Fruit fly (Drosophila melanogaster): ENCODE results near the gene CG5885.

CG5885 gene

DNA sequence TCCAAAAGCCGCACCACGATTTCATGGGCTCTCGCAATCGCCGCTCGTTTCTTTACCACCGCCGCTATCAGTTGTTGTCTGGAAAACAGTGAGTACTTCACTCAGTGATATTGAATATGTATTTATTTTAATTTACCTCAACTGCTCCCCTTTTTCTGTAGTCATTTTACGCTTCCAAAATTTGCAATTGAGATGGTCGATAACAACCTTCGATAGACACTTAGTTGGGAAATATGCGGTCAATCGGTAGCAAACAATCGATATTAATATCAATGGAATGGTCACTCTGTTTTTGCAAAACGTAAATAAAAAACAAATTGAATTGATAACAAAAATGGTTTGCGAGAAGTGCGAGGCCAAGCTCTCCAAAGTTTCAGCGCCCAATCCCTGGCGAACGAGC lies 27.6 kb downstream of the CG5885 start, which contains the start of the genes CG34183 and CG4537:
Gene CG34183 (minus strand): TSS at position 197 of the 400 bp plus-strand sequence.
Gene CG4537 (plus strand): TSS at position 310 of the 400 bp plus-strand sequence.
- TF ChIP-seq CG8478 (optimal IDR thresholded peaks at IDR 0.05) (no peak), usp (GFP tag; optimal IDR thresholded peaks at IDR 0.05) (no peak), Dll (optimal IDR thresholded peaks at IDR 0.05) (no peak), pan (optimal IDR thresholded peaks at IDR 0.05) (no peak), psq (optimal IDR thresholded peaks at IDR 0.05) (no peak), EcR (GFP tag; optimal IDR thresholded peaks at IDR 0.05) (no peak)

DNA sequence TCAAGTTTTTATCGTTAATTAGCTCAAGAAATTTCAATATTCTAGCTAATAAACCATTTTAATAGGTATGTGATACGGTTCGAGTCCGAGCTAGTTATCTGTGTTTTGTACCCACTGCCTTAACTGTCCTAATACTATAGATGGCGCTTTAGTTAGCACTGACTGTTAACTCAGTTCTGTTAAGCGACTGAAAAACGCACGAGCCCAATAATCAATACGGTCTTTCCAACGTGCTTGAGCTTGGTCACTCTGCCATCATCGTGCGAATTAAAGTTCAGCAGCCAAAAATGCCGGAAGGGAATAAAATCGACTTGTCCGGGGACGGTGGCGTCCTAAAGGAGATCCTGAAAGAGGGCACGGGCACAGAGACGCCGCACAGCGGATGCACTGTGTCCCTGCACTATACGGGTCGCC lies 30.3 kb downstream of the CG5885 start, which contains the start of gene Fkbp59:
Gene Fkbp59 (plus strand): TSS at position 150 of the 414 bp plus-strand sequence.
- TF ChIP-seq pan (optimal IDR thresholded peaks at IDR 0.05): no peak
- no peak for TF ChIP-seq usp (GFP tag; optimal IDR thresholded peaks at IDR 0.05)
- no peak for TF ChIP-seq CG8478 (optimal IDR thresholded peaks at IDR 0.05)
- TF ChIP-seq EcR (GFP tag; optimal IDR thresholded peaks at IDR 0.05): no peak
- no peak for TF ChIP-seq psq (optimal IDR thresholded peaks at IDR 0.05)
- no peak for TF ChIP-seq Dll (optimal IDR thresholded peaks at IDR 0.05)

DNA sequence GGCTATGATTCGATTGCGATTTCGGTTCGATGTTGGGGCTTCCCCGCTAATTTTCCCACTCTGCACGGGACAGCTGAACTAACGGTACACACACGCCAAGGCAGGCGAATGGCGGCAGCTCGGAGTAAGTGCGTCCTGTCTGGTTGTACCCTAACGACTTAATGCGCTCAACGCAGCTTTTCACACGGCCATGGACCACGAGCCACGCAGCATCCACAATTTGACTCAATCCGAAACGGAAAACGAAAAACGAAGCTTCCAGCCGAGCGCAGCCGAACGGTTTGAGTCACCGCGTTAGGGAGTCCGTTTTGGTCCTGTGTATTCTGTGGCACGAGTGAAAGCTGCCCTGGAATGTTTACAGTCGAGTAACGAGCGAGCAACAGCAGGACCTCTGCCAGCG lies 32.0 kb downstream of the CG5885 start, which contains the start of gene nAChRalpha6:
Gene nAChRalpha6 (minus strand): TSS at position 165 of the 400 bp plus-strand sequence.
- TF ChIP-seq Dll (optimal IDR thresholded peaks at IDR 0.05): no peak
- no peak for TF ChIP-seq pan (optimal IDR thresholded peaks at IDR 0.05)
- TF ChIP-seq usp (GFP tag; optimal IDR thresholded peaks at IDR 0.05): no peak
- TF ChIP-seq psq (optimal IDR thresholded peaks at IDR 0.05): no peak
- TF ChIP-seq EcR (GFP tag; optimal IDR thresholded peaks at IDR 0.05): no peak
- no peak for TF ChIP-seq CG8478 (optimal IDR thresholded peaks at IDR 0.05)

DNA sequence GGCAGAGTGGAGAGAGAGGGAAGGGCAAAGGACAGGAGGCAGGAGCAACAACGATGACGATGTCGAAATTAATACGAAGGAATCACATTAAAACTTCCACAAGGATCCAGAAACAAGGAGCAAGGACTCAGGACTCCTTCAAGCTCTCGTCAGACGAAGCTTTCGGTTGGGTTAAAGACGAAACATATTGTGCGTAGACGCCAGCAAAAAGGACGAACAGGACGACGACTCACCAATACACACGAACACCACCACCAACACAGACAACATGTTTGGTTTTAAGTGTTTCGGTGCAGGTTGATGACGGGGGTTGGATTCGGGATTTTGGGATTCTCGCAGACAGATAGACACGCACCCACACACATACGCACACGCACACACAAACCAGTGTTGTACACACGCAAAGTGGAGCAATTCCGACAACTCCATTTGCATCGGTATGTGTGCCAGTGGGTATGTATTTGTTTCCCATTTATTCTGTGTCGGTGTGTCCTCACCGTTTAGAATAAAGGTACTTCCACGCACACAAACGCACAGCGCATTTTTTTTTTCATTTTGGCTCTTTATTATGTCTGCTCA lies 35.6 kb downstream of the CG5885 start:
- no peak for TF ChIP-seq CG8478 (optimal IDR thresholded peaks at IDR 0.05)
- TF ChIP-seq Dll (optimal IDR thresholded peaks at IDR 0.05): no peak
- no peak for TF ChIP-seq EcR (GFP tag; optimal IDR thresholded peaks at IDR 0.05)
- TF ChIP-seq usp (GFP tag; optimal IDR thresholded peaks at IDR 0.05): no peak
- no peak for TF ChIP-seq psq (optimal IDR thresholded peaks at IDR 0.05)
- no peak for TF ChIP-seq pan (optimal IDR thresholded peaks at IDR 0.05)

Data from whole organism.